Worm (Caenorhabditis elegans): ENCODE results near the gene F47D12.7.
A peak's percentile ranks its signal among the peaks of the same experiment; 100 is the strongest.

Gene F47D12.7

DNA sequence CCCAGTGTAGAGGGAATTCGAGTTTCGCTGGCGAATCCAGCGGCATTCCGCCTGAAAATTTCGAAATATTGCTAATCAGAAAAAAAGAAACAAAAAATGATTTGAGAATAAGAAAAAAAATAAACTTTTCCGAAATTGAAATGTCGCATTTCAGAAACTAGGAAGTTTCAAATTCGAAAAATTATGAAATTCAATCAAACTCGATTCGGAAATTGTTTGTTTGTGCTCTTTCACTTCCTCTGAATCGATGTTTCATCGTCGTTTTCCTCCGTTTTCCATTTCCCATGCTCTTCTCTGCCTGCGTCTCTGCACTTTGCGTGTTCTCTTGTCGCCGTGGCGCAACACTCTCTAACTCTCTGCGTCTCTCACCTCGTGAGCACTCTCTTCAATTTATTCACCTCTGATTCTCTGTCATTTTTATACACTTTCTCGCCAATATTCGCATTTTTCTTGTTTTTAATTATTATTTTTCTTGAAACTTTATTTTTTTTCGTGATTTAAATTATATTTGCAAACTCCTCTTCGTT is 17.5 kb downstream of the F47D12.7 start, which contains the start of gene C18F10.7 (continued):
- TF ChIP-seq hlh-11 (tag; optimal IDR thresholded peaks at IDR 0.05) = peak; percentile 69
- TF ChIP-seq daf-19 (GFP tag; conservative IDR thresholded peaks at IDR 0.05) = no peak
- TF ChIP-seq dpl-1 (GFP tag; optimal IDR thresholded peaks at IDR 0.05) = peak; percentile 42
- TF ChIP-seq lsy-2 (tag; optimal IDR thresholded peaks at IDR 0.05) = peak in 1 of 2 experiments; percentile 45
- peak; percentile 18; the same call in 1 of the 2 replicates for TF ChIP-seq dmd-6 (GFP tag; IDR thresholded peaks at IDR 0.05)
- no peak for TF ChIP-seq egl-43 (GFP tag; IDR thresholded peaks at IDR 0.05)
- TF ChIP-seq mes-2 (tag; optimal IDR thresholded peaks at IDR 0.05; ENCODE audit: poor library complexity, severe bottlenecking) = peak; percentile 49
- no peak for TF ChIP-seq Y75B8A.6 (GFP tag; IDR thresholded peaks at IDR 0.05)
- peak; percentile 8 for TF ChIP-seq F49E8.2 (tag; optimal IDR thresholded peaks at IDR 0.05; ENCODE audit: borderline replicate concordance)

DNA sequence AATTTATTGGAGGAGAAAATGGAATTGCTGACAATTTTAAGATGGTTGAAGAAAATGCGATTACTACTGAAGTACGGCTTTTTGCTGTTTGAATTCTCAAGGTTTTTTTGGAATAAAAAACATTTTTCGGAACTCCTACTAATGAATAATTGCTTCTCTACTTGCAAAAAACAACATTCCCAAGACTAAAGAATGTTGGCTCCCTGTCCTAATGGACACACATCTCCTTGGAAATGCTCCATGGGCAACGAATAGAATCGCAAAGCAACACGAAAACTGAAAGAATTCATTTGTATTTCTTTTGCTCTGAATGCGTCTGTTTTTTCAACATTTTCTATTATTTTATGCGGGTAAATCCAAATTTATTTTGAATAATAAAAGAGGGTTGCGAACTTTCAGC is 23.0 kb downstream of the F47D12.7 start, which contains the start of gene C18F10.2:
TSS of gene C18F10.2 (plus strand) at position 301 of the 400 bp plus-strand sequence.
- no peak for TF ChIP-seq R02D3.7 (tag; optimal IDR thresholded peaks at IDR 0.05)
- TF ChIP-seq dpl-1 (GFP tag; optimal IDR thresholded peaks at IDR 0.05) = no peak
- TF ChIP-seq lim-7 (GFP tag; IDR thresholded peaks at IDR 0.05) = no peak
- no peak for TF ChIP-seq nhr-111 (GFP tag; optimal IDR thresholded peaks at IDR 0.05)
- no peak for TF ChIP-seq zfp-3 (GFP tag; conservative IDR thresholded peaks at IDR 0.05)
- TF ChIP-seq nhr-28 (tag; optimal IDR thresholded peaks at IDR 0.05) = no peak
- TF ChIP-seq T20F7.1 (GFP tag; optimal IDR thresholded peaks at IDR 0.05) = no peak
- TF ChIP-seq madf-9 (GFP tag; conservative IDR thresholded peaks at IDR 0.05) = no peak
- TF ChIP-seq nhr-77 (tag; optimal IDR thresholded peaks at IDR 0.05) = no peak
- TF ChIP-seq spr-1 (tag; optimal IDR thresholded peaks at IDR 0.05) = no peak
- no peak for TF ChIP-seq D1046.2 (GFP tag; IDR thresholded peaks at IDR 0.05)
- TF ChIP-seq lin-29 (GFP tag; IDR thresholded peaks at IDR 0.05) = no peak
- no peak for TF ChIP-seq saeg-2 (GFP tag; IDR thresholded peaks at IDR 0.05)
- TF ChIP-seq mes-2 (tag; optimal IDR thresholded peaks at IDR 0.05; ENCODE audit: poor library complexity, severe bottlenecking) = no peak
- TF ChIP-seq ctbp-1 (GFP tag; IDR thresholded peaks at IDR 0.05) = no peak
- no peak for TF ChIP-seq tra-1 (GFP tag; IDR thresholded peaks at IDR 0.05)
- TF ChIP-seq ztf-11 (tag; optimal IDR thresholded peaks at IDR 0.05) = no peak

DNA sequence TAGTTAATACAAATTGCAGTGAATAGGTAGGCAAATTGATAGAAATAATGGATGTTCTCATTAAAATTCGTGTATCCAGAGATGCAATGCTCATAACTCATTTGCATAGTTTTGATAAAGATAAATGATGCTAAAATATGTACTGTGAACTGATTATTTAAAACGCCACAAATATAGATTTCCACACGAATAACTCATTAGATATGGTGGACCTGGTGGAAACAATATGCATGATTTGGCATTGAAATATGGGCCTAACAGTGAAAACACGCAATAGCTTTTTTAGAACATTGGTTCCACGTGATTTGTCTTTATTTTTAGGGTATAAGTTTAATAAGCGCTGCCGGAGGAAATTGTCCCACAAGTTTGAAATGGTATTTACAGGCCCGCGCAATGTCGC is 25.5 kb downstream of the F47D12.7 start, which contains the start of gene srg-3:
TSS of gene srg-3 (minus strand) at position 101 of the 400 bp plus-strand sequence.
- TF ChIP-seq fkh-10 (GFP tag; optimal IDR thresholded peaks at IDR 0.05) = no peak
- peak in 1 of 2 experiments; percentile 47 for TF ChIP-seq unc-62 (GFP tag; optimal IDR thresholded peaks at IDR 0.05 in 1 of 2)
- no peak for TF ChIP-seq unc-62 (tag; optimal IDR thresholded peaks at IDR 0.05)
- no peak for TF ChIP-seq snpc-1.2 (GFP tag; IDR thresholded peaks at IDR 0.05)
- TF ChIP-seq zfp-3 (GFP tag; conservative IDR thresholded peaks at IDR 0.05) = no peak
- no peak for TF ChIP-seq F10B5.3 (tag; optimal IDR thresholded peaks at IDR 0.05)
- no peak for TF ChIP-seq tag-97 (GFP tag; IDR thresholded peaks at IDR 0.05)
- TF ChIP-seq daf-12 (tag; optimal IDR thresholded peaks at IDR 0.05) = no peak
- TF ChIP-seq aha-1 (tag) = peak; percentile 33
- no peak for TF ChIP-seq saeg-2 (GFP tag; IDR thresholded peaks at IDR 0.05)
- TF ChIP-seq lin-39 (tag; optimal IDR thresholded peaks at IDR 0.05) = no peak
- no peak for TF ChIP-seq F26F4.8 (GFP tag; conservative IDR thresholded peaks at IDR 0.05)
- no peak for TF ChIP-seq zip-11 (GFP tag; IDR thresholded peaks at IDR 0.05)
- TF ChIP-seq attf-4 (tag; optimal IDR thresholded peaks at IDR 0.05) = no peak
- TF ChIP-seq madf-9 (GFP tag; conservative IDR thresholded peaks at IDR 0.05) = no peak
- TF ChIP-seq nhr-77 (tag; optimal IDR thresholded peaks at IDR 0.05) = no peak
- TF ChIP-seq vab-7 (GFP tag; IDR thresholded peaks at IDR 0.05) = no peak

Measured in whole organism, L4 larva.